Worm (Caenorhabditis elegans): Measurements from ENCODE around the gene xbp-1.

ce11 chrIII:4190241-4190640 is 3.4 kb upstream of the xbp-1 start, which contains the start of gene spp-28:
- TF ChIP-seq pqm-1 (tag; optimal IDR thresholded peaks at IDR 0.05) (no peak), ama-1 (optimal IDR thresholded peaks at IDR 0.05) (no peak), unc-55 (GFP tag; optimal IDR thresholded peaks at IDR 0.05) (no peak)
